Worm (Caenorhabditis elegans) whole organism, L4 larva: Measurements from ENCODE around the gene gakh-1.

Source experiments
- F10B5.3 ChIP-seq: sonication (generic microtip); optimal IDR thresholded peaks from 2 replicates; lab custom pipeline; 2016; ENCODE audit warnings: mild to moderate bottlenecking, missing genetic modification characterization, missing compliant biosample characterization
- F26F4.8 ChIP-seq: fragments of 200-800 bp; sonication (Bioruptor generic); conservative IDR thresholded peaks from 2 replicates; pipeline ENCODE4 v1.3.6; 2022; ENCODE audit warnings: missing genetic modification characterization, missing compliant biosample characterization
- F37D6.2 ChIP-seq: sonication (generic microtip); optimal IDR thresholded peaks from 2 replicates; lab custom pipeline; 2016; ENCODE audit warnings: mild to moderate bottlenecking, missing genetic modification characterization, missing compliant biosample characterization
- F49E8.2 ChIP-seq: sonication (generic microtip); optimal IDR thresholded peaks from 2 replicates; lab custom pipeline; 2016; ENCODE audit warnings: missing compliant biosample characterization, mild to moderate bottlenecking, missing genetic modification characterization, borderline replicate concordance
- R02D3.7 ChIP-seq: fragments of 150-350 bp; sonication (generic microtip); optimal IDR thresholded peaks from 3 replicates; lab custom pipeline; 2014; ENCODE audit warnings: missing biosample characterization, missing genetic modification characterization
- Y75B8A.6 ChIP-seq: fragments of 200-800 bp; sonication (Bioruptor generic); IDR thresholded peaks from 2 replicates; pipeline ENCODE4 v1.3.6; 2022; ENCODE audit warnings: missing genetic modification reagents, missing genetic modification characterization, missing compliant biosample characterization
- aha-1 ChIP-seq: fragments of 150-350 bp; peaks from one replicate; lab custom pipeline; 2014; ENCODE audit warnings: missing biosample characterization, missing genetic modification characterization
- aly-2 ChIP-seq: sonication (generic microtip); optimal IDR thresholded peaks from 2 replicates; lab custom pipeline; 2018; ENCODE audit warnings: missing biosample characterization, missing genetic modification characterization
- ceh-20 ChIP-seq: fragments of 200-800 bp; sonication (Bioruptor generic); IDR thresholded peaks from 2 replicates; pipeline ENCODE4 v1.3.6; 2022; ENCODE audit warnings: missing genetic modification reagents, missing genetic modification characterization, missing compliant biosample characterization
- ceh-32 ChIP-seq: sonication (generic microtip); optimal IDR thresholded peaks from 2 replicates; lab custom pipeline; 2016; ENCODE audit warnings: mild to moderate bottlenecking, missing genetic modification characterization, missing compliant biosample characterization; ENCODE audit not compliant: poor library complexity
- ceh-44 ChIP-seq: fragments of 200-800 bp; sonication (Bioruptor generic); IDR thresholded peaks from 2 replicates; pipeline ENCODE4 v1.3.6; 2022; ENCODE audit warnings: missing genetic modification reagents, missing genetic modification characterization, missing compliant biosample characterization
- ceh-62 ChIP-seq: sonication (generic microtip); optimal IDR thresholded peaks from 2 replicates; lab custom pipeline; 2017; ENCODE audit warnings: missing biosample characterization, missing genetic modification characterization
- ceh-82 ChIP-seq: sonication (generic microtip); optimal IDR thresholded peaks from 2 replicates; lab custom pipeline; 2017; ENCODE audit warnings: missing biosample characterization, missing genetic modification characterization
- cey-2 ChIP-seq: sonication (generic microtip); optimal IDR thresholded peaks from 3 replicates; lab custom pipeline; 2017; ENCODE audit warnings: missing genetic modification characterization, mild to moderate bottlenecking, missing compliant biosample characterization, antibody characterized with exemption, borderline replicate concordance; ENCODE audit not compliant: insufficient read depth
- ctbp-1 ChIP-seq: fragments of 200-800 bp; sonication (Bioruptor generic); IDR thresholded peaks from 2 replicates; pipeline ENCODE4 v1.3.6; 2022; ENCODE audit warnings: missing genetic modification reagents, missing genetic modification characterization, missing compliant biosample characterization
- daf-12 ChIP-seq: fragments of 150-350 bp; optimal IDR thresholded peaks from 2 replicates; lab custom pipeline; 2014; ENCODE audit warnings: missing biosample characterization, missing genetic modification reagents, missing genetic modification characterization
- daf-16 ChIP-seq, 3 experiments: sonication (generic microtip); optimal IDR thresholded peaks; 2 replicates each; lab custom pipeline; 2016 to 2017; ENCODE audit warnings: missing genetic modification characterization in 3 of 3, missing genetic modification reagents in 3 of 3, mild to moderate bottlenecking in 2 of 3, missing compliant biosample characterization in 2 of 3, missing biosample characterization in 1 of 3, moderate library complexity in 1 of 3
- dpl-1 ChIP-seq: fragments of 150-350 bp; optimal IDR thresholded peaks from 2 replicates; lab custom pipeline; 2014; ENCODE audit warnings: missing biosample characterization, missing genetic modification reagents, missing genetic modification characterization
- dve-1 ChIP-seq: sonication (generic microtip); optimal IDR thresholded peaks from 2 replicates; lab custom pipeline; 2017; ENCODE audit warnings: antibody characterized with exemption, mild to moderate bottlenecking, missing genetic modification characterization, missing compliant biosample characterization; ENCODE audit not compliant: insufficient read depth
- egl-27 ChIP-seq: sonication (generic microtip); optimal IDR thresholded peaks from 3 replicates; lab custom pipeline; 2017; ENCODE audit warnings: missing biosample characterization, missing genetic modification reagents, missing genetic modification characterization
- fkh-10 ChIP-seq: fragments of 150-350 bp; optimal IDR thresholded peaks from 2 replicates; lab custom pipeline; 2014; ENCODE audit warnings: missing biosample characterization, missing genetic modification reagents, missing genetic modification characterization
- gei-8 ChIP-seq: fragments of 200-800 bp; sonication (Bioruptor generic); optimal IDR thresholded peaks from 2 replicates; lab custom pipeline; 2018; ENCODE audit warnings: mild to moderate bottlenecking, missing genetic modification characterization, missing compliant biosample characterization
- hlh-30 ChIP-seq: sonication (generic microtip); optimal IDR thresholded peaks from 2 replicates; lab custom pipeline; 2017; ENCODE audit warnings: antibody characterized with exemption, mild to moderate bottlenecking, missing genetic modification characterization, missing compliant biosample characterization; ENCODE audit not compliant: insufficient read depth
- lin-1 ChIP-seq: fragments of 200-800 bp; sonication (Bioruptor generic); IDR thresholded peaks from 2 replicates; pipeline ENCODE4 v1.3.6; 2022; ENCODE audit warnings: missing genetic modification reagents, missing genetic modification characterization, missing compliant biosample characterization
- lin-13 ChIP-seq: fragments of 150-350 bp; optimal IDR thresholded peaks from 2 replicates; lab custom pipeline; 2014; ENCODE audit warnings: missing biosample characterization, missing genetic modification reagents, missing genetic modification characterization
- lin-15B ChIP-seq: fragments of 150-350 bp; sonication (generic microtip); optimal IDR thresholded peaks from 3 replicates; lab custom pipeline; 2014; ENCODE audit warnings: missing biosample characterization, missing genetic modification characterization
- lin-29 ChIP-seq: fragments of 200-800 bp; sonication (Bioruptor generic); IDR thresholded peaks from 2 replicates; pipeline ENCODE4 v1.3.6; 2022; ENCODE audit warnings: missing genetic modification reagents, missing genetic modification characterization, missing compliant biosample characterization
- lin-39 ChIP-seq: fragments of 150-350 bp; optimal IDR thresholded peaks from 2 replicates; lab custom pipeline; 2014; ENCODE audit warnings: missing biosample characterization, missing genetic modification reagents, missing genetic modification characterization
- lir-3 ChIP-seq: sonication (generic microtip); optimal IDR thresholded peaks from 2 replicates; lab custom pipeline; 2016; ENCODE audit warnings: mild to moderate bottlenecking, missing genetic modification characterization, missing compliant biosample characterization
- mdt-29 ChIP-seq: fragments of 200-800 bp; sonication (Bioruptor generic); IDR thresholded peaks from 2 replicates; pipeline ENCODE4 v1.3.6; 2022; ENCODE audit warnings: missing genetic modification reagents, missing genetic modification characterization, missing compliant biosample characterization
- mep-1 ChIP-seq: fragments of 150-350 bp; sonication (generic microtip); optimal IDR thresholded peaks from 3 replicates; lab custom pipeline; 2014; ENCODE audit warnings: missing biosample characterization, missing genetic modification characterization
- mes-2 ChIP-seq: sonication (generic microtip); optimal IDR thresholded peaks from 2 replicates; lab custom pipeline; 2016; ENCODE audit warnings: missing genotype, mild to moderate bottlenecking, missing genetic modification characterization, missing compliant biosample characterization; ENCODE audit not compliant: poor library complexity, severe bottlenecking
- mxl-3 ChIP-seq: fragments of 200-800 bp; sonication (Bioruptor generic); optimal IDR thresholded peaks from 2 replicates; lab custom pipeline; 2018; ENCODE audit warnings: mild to moderate bottlenecking, missing genetic modification characterization, missing compliant biosample characterization
- nhr-11 ChIP-seq: fragments of 150-350 bp; optimal IDR thresholded peaks from 2 replicates; lab custom pipeline; 2014; ENCODE audit warnings: missing biosample characterization, missing genetic modification characterization
- nhr-111 ChIP-seq: fragments of 200-800 bp; sonication (Bioruptor generic); optimal IDR thresholded peaks from 2 replicates; lab custom pipeline; 2018; ENCODE audit warnings: mild to moderate bottlenecking, missing genetic modification characterization, missing compliant biosample characterization
- nhr-237 ChIP-seq: sonication (generic microtip); optimal IDR thresholded peaks from 2 replicates; lab custom pipeline; 2017; ENCODE audit warnings: missing biosample characterization, missing genetic modification characterization
- nhr-25 ChIP-seq: sonication (generic microtip); optimal IDR thresholded peaks from 2 replicates; lab custom pipeline; 2017; ENCODE audit warnings: missing genetic modification characterization, mild to moderate bottlenecking, missing compliant biosample characterization, antibody characterized with exemption, moderate library complexity, borderline replicate concordance; ENCODE audit not compliant: insufficient read depth
- nhr-48 ChIP-seq: sonication (generic microtip); optimal IDR thresholded peaks from 2 replicates; lab custom pipeline; 2016; ENCODE audit warnings: mild to moderate bottlenecking, missing genetic modification characterization, missing compliant biosample characterization
- nhr-6 ChIP-seq: fragments of 150-350 bp; optimal IDR thresholded peaks from 2 replicates; lab custom pipeline; 2014; ENCODE audit warnings: missing biosample characterization, missing genetic modification characterization
- php-3 ChIP-seq: fragments of 200-800 bp; sonication (Bioruptor generic); IDR thresholded peaks from 2 replicates; pipeline ENCODE4 v1.3.6; 2022; ENCODE audit warnings: missing genetic modification reagents, missing genetic modification characterization, missing compliant biosample characterization
- pqm-1 ChIP-seq: sonication (generic microtip); optimal IDR thresholded peaks from 2 replicates; lab custom pipeline; 2017; ENCODE audit warnings: missing biosample characterization, missing genetic modification characterization
- saeg-2 ChIP-seq: fragments of 200-800 bp; sonication (Bioruptor generic); IDR thresholded peaks from 2 replicates; pipeline ENCODE4 v1.3.6; 2022; ENCODE audit warnings: missing genetic modification reagents, missing genetic modification characterization, missing compliant biosample characterization
- set-16 ChIP-seq: fragments of 200-800 bp; sonication (Bioruptor generic); IDR thresholded peaks from 2 replicates; pipeline ENCODE4 v1.3.6; 2022; ENCODE audit warnings: missing genetic modification reagents, missing genetic modification characterization, missing compliant biosample characterization
- skn-1 ChIP-seq: fragments of 150-350 bp; optimal IDR thresholded peaks from 2 replicates; lab custom pipeline; 2014; ENCODE audit warnings: missing biosample characterization, missing genetic modification characterization
- spr-1 ChIP-seq: sonication (generic microtip); optimal IDR thresholded peaks from 2 replicates; lab custom pipeline; 2016; ENCODE audit warnings: mild to moderate bottlenecking, missing genetic modification characterization, missing compliant biosample characterization
- spr-3 ChIP-seq: fragments of 200-800 bp; sonication (Bioruptor generic); optimal IDR thresholded peaks from 2 replicates; lab custom pipeline; 2018; ENCODE audit warnings: mild to moderate bottlenecking, missing genetic modification characterization, missing compliant biosample characterization
- zfp-2 ChIP-seq: sonication (generic microtip); optimal IDR thresholded peaks from 2 replicates; lab custom pipeline; 2016; ENCODE audit warnings: mild to moderate bottlenecking, missing genetic modification characterization, missing compliant biosample characterization
- zfp-3 ChIP-seq: fragments of 200-800 bp; sonication (Bioruptor generic); conservative IDR thresholded peaks from 2 replicates; pipeline ENCODE4 v1.3.6; 2022; ENCODE audit warnings: missing genetic modification reagents, missing genetic modification characterization, missing compliant biosample characterization
- ztf-11 ChIP-seq: fragments of 150-350 bp; optimal IDR thresholded peaks from 2 replicates; lab custom pipeline; 2014; ENCODE audit warnings: missing biosample characterization, missing genetic modification characterization
- ztf-7 ChIP-seq: fragments of 150-350 bp; optimal IDR thresholded peaks from 2 replicates; lab custom pipeline; 2014; ENCODE audit warnings: missing biosample characterization, missing genetic modification characterization

gakh-1 gene

DNA sequence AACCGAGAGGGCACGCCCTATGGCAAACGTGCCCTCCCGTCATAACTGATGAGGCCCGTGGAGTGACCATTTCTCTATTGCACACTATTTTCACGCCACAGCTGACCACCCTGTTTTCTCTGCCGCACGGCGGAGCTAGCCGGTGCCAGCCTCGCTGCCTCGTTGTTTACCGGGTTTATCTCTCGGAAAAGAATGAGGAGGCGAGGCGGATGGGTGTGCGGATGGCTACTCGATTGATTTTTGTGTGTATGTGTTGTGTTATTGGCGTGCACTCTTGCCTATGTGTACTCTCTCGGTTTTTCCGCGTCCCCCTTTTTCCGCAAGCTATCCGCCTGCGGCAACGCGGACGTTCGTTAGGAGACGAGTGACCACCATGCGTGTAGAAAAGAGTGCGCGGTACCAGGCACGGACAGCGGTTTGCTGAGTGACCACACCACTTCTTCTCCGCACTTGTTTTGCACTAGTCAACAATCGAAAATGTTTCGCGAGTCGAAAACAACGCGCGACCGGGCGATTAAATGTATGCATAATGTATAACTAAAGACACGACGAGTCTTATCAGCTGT, 29.8 kb downstream of the gakh-1 start (continued):
- no peak for TF ChIP-seq ceh-20 (GFP tag; lab: Robert Waterston, UW)
- TF ChIP-seq egl-27 = no peak
- no peak for TF ChIP-seq Y75B8A.6 (GFP tag; lab: Robert Waterston, UW)
- TF ChIP-seq nhr-111 (GFP tag; lab: Kevin White, UChicago) = peak; percentile 21
- peak; percentile 67; the same call in 1 of the 2 replicates for TF ChIP-seq ctbp-1
- TF ChIP-seq lin-13 (GFP tag; lab: Kevin White, UChicago) = no peak
- TF ChIP-seq nhr-11 (tag; lab: Kevin White, UChicago) = peak; percentile 44
- no peak for TF ChIP-seq zfp-3
- no peak for TF ChIP-seq nhr-25
- peak; percentile 43 to 98 for TF ChIP-seq daf-16 (GFP tag; optimal IDR thresholded peaks at IDR 0.05; lab: Kevin White, UChicago)
- peak; percentile 97 for TF ChIP-seq daf-16 (tag; optimal IDR thresholded peaks at IDR 0.05; lab: Kevin White, UChicago)
- TF ChIP-seq ztf-7 (tag; lab: Kevin White, UChicago) = no peak
- peak; percentile 84 for TF ChIP-seq hlh-30 (tag; lab: Kevin White, UChicago)
- TF ChIP-seq mes-2 (tag; lab: Kevin White, UChicago) = peak; percentile 14
- no peak for TF ChIP-seq lin-29
- TF ChIP-seq R02D3.7 = no peak
- no peak for TF ChIP-seq daf-12 (tag; lab: Kevin White, UChicago)
- peak; percentile 63 for TF ChIP-seq mep-1
- TF ChIP-seq spr-1 = peak; percentile 57
- 0 out of 2 replicates have a peak, but pooled peaks have one; percentile 39 for TF ChIP-seq php-3
- no peak for TF ChIP-seq nhr-237 (tag; lab: Kevin White, UChicago)
- TF ChIP-seq nhr-6 = no peak
- TF ChIP-seq ceh-44 (GFP tag; lab: Robert Waterston, UW) = no peak
- TF ChIP-seq dpl-1 (GFP tag; lab: Kevin White, UChicago) = peak; percentile 46
- TF ChIP-seq lin-15B (tag; lab: Kevin White, UChicago) = no peak
- TF ChIP-seq aly-2 (tag; lab: Kevin White, UChicago) = no peak
- TF ChIP-seq mdt-29 (GFP tag; lab: Robert Waterston, UW) = no peak
- no peak for TF ChIP-seq pqm-1 (tag; lab: Kevin White, UChicago)
- TF ChIP-seq ztf-11 = no peak
- TF ChIP-seq mxl-3 = peak; percentile 89
- no peak for TF ChIP-seq lin-39
- TF ChIP-seq ceh-82 (tag; lab: Kevin White, UChicago) = no peak
- TF ChIP-seq F10B5.3 = peak; percentile 42
- TF ChIP-seq lir-3 (tag; lab: Kevin White, UChicago) = no peak
- peak; percentile 86 for TF ChIP-seq nhr-48 (tag; lab: Kevin White, UChicago)
- TF ChIP-seq dve-1 (tag; lab: Kevin White, UChicago) = peak; percentile 82
- TF ChIP-seq F26F4.8 (GFP tag; lab: Robert Waterston, UW) = no peak
- no peak for TF ChIP-seq gei-8 (GFP tag; lab: Kevin White, UChicago)
- no peak for TF ChIP-seq F49E8.2 (tag; lab: Kevin White, UChicago)
- TF ChIP-seq spr-3 (GFP tag; lab: Kevin White, UChicago) = no peak
- TF ChIP-seq fkh-10 (GFP tag; lab: Kevin White, UChicago) = peak; percentile 55
- TF ChIP-seq ceh-62 (tag; lab: Kevin White, UChicago) = no peak
- TF ChIP-seq lin-1 = no peak
- TF ChIP-seq zfp-2 (tag; lab: Kevin White, UChicago) = no peak
- TF ChIP-seq skn-1 (tag; lab: Kevin White, UChicago) = no peak
- TF ChIP-seq aha-1 = peak; percentile 94
- TF ChIP-seq F37D6.2 (tag; lab: Kevin White, UChicago) = peak; percentile 76
- 0 out of 2 replicates have a peak, but pooled peaks have one; percentile 63 for TF ChIP-seq saeg-2 (GFP tag; lab: Robert Waterston, UW)
- TF ChIP-seq set-16 (GFP tag; lab: Robert Waterston, UW) = peak; percentile 83
- no peak for TF ChIP-seq cey-2 (tag; lab: Kevin White, UChicago)
- TF ChIP-seq ceh-32 = peak; percentile 69
